Fruit fly (Drosophila melanogaster) whole organism, wandering third instar larva: ENCODE results near the gene pot.

ENCODE experiments used
- Hr78 ChIP-seq: fragments of >200 bp; optimal IDR thresholded peaks from 2 replicates; lab custom pipeline; 2017; ENCODE audit warnings: missing biosample characterization, missing genetic modification characterization
- OdsH ChIP-seq: fragments of 200-800 bp; sonication (Bioruptor generic); optimal IDR thresholded peaks from 2 replicates; lab custom pipeline; 2016; ENCODE audit warnings: missing biosample characterization, mild to moderate bottlenecking, missing genetic modification characterization
- sage ChIP-seq: fragments of 200-800 bp; sonication (Bioruptor generic); optimal IDR thresholded peaks from 2 replicates; lab custom pipeline; 2016; ENCODE audit warnings: missing biosample characterization, mild to moderate bottlenecking, missing genetic modification characterization
- sv ChIP-seq: fragments of 200-800 bp; sonication (Bioruptor generic); optimal IDR thresholded peaks from 3 replicates; lab custom pipeline; 2016; ENCODE audit warnings: missing biosample characterization, missing genetic modification characterization

DNA sequence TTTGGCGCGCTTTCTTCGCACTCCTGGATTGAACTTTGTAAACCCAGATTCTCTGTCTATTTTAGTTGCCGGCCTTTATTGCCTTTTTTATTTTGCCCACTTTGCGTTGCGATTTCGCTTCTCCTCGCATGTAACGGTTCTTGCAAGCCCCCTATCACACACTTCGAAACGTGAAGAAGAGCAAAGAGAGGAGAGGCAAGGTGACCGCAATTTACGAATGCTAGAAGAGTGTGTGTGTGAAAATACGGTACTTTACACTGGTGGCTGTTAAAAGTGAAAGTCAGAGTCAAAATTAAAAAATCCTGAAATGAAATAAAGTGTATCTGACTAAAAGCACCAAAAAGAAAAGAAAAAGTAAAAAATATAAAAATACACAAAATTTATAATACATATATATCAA, 22.9 kb downstream of the pot start:
- no peak for TF ChIP-seq sv (GFP tag; lab: Kevin White, UChicago)
- no peak for TF ChIP-seq sage (GFP tag; lab: Kevin White, UChicago)
- no peak for TF ChIP-seq Hr78 (GFP tag; lab: Kevin White, UChicago)
- no peak for TF ChIP-seq OdsH (GFP tag; lab: Kevin White, UChicago)
